Fruit fly (Drosophila melanogaster) whole organism, embryonic: ENCODE measurements around the gene Polr3F.
A peak's percentile ranks its signal among the peaks of the same experiment; 100 is the strongest.

Experiments used
- ATbp ChIP-seq: fragments of 200-800 bp; sonication (Bioruptor generic); optimal IDR thresholded peaks from 2 replicates; lab custom pipeline; 2017; ENCODE audit warnings: missing biosample characterization, mild to moderate bottlenecking, missing genetic modification characterization, missing genetic modification reagents
- Abd-B ChIP-seq: fragments of 200-800 bp; sonication (Bioruptor generic); optimal IDR thresholded peaks from 2 replicates; lab custom pipeline; 2018; ENCODE audit warnings: missing biosample characterization, mild to moderate bottlenecking, missing genetic modification characterization, moderate library complexity
- Bdp1 ChIP-seq: fragments of 200-800 bp; sonication (Bioruptor generic); optimal IDR thresholded peaks from 3 replicates; lab custom pipeline; 2016; ENCODE audit warnings: missing biosample characterization, missing genetic modification characterization
- CG10209 ChIP-seq: fragments of 200-800 bp; sonication (Bioruptor generic); optimal IDR thresholded peaks from 3 replicates; lab custom pipeline; 2017; ENCODE audit warnings: missing biosample characterization, mild to moderate bottlenecking, missing genetic modification characterization, missing genetic modification reagents
- CG10431 ChIP-seq: fragments of 200-800 bp; sonication (Bioruptor generic); optimal IDR thresholded peaks from 3 replicates; lab custom pipeline; 2018; ENCODE audit warnings: missing biosample characterization, mild to moderate bottlenecking, missing genetic modification characterization
- CG11504 ChIP-seq: fragments of 200-800 bp; sonication (Bioruptor generic); optimal IDR thresholded peaks from 3 replicates; lab custom pipeline; 2019; ENCODE audit warnings: missing biosample characterization, mild to moderate bottlenecking, missing genetic modification characterization, moderate library complexity
- CG11723 ChIP-seq: fragments of 200-800 bp; sonication (Bioruptor generic); optimal IDR thresholded peaks from 2 replicates; lab custom pipeline; 2017; ENCODE audit warnings: missing biosample characterization, mild to moderate bottlenecking, missing genetic modification characterization
- CG12104 ChIP-seq: fragments of 200-800 bp; sonication (Bioruptor generic); optimal IDR thresholded peaks from 3 replicates; lab custom pipeline; 2016; ENCODE audit warnings: missing biosample characterization, missing genetic modification characterization
- CG12391 ChIP-seq: fragments of 200-800 bp; sonication (Bioruptor generic); optimal IDR thresholded peaks from 3 replicates; lab custom pipeline; 2018; ENCODE audit warnings: missing biosample characterization, mild to moderate bottlenecking, missing genetic modification characterization, moderate library complexity
- CG13287 ChIP-seq: fragments of 200-800 bp; sonication (Bioruptor generic); IDR thresholded peaks from 2 replicates; pipeline ENCODE4 v1.3.6; 2022; ENCODE audit warnings: missing biosample characterization, missing genetic modification characterization; ENCODE audit not compliant: partially characterized antibody
- CG14050 ChIP-seq: fragments of 200-800 bp; sonication (Bioruptor generic); IDR thresholded peaks from 3 replicates; pipeline ENCODE4 v1.3.6; 2022; ENCODE audit warnings: missing biosample characterization, missing genetic modification characterization
- CG16815 ChIP-seq: fragments of 200-800 bp; sonication (Bioruptor generic); optimal IDR thresholded peaks from 3 replicates; lab custom pipeline; 2017; ENCODE audit warnings: missing biosample characterization, mild to moderate bottlenecking, missing genetic modification characterization
- CG17328 ChIP-seq: fragments of 200-800 bp; sonication (Bioruptor generic); IDR thresholded peaks from 2 replicates; pipeline ENCODE4 v1.3.6; 2022; ENCODE audit warnings: missing biosample characterization, missing genetic modification characterization
- CG17568 ChIP-seq: fragments of 200-800 bp; sonication (Bioruptor generic); optimal IDR thresholded peaks from 2 replicates; lab custom pipeline; 2018; ENCODE audit warnings: missing biosample characterization, mild to moderate bottlenecking, missing genetic modification characterization, moderate library complexity
- CG1832 ChIP-seq: fragments of 200-800 bp; sonication (Bioruptor generic); optimal IDR thresholded peaks from 2 replicates; lab custom pipeline; 2017; ENCODE audit warnings: missing biosample characterization, mild to moderate bottlenecking, missing genetic modification characterization, inconsistent platforms
- CG2129 ChIP-seq: fragments of 200-800 bp; sonication (Bioruptor generic); IDR thresholded peaks from 2 replicates; pipeline ENCODE4 v1.3.6; 2022; ENCODE audit warnings: missing biosample characterization, missing genetic modification characterization; ENCODE audit not compliant: partially characterized antibody
- CG34376 ChIP-seq: fragments of 200-800 bp; sonication (Bioruptor generic); optimal IDR thresholded peaks from 2 replicates; lab custom pipeline; 2018; ENCODE audit warnings: missing biosample characterization, mild to moderate bottlenecking, missing genetic modification characterization
- CG42726 ChIP-seq: fragments of 200-800 bp; sonication (Bioruptor generic); IDR thresholded peaks from 2 replicates; pipeline ENCODE4 v1.3.6; 2022; ENCODE audit warnings: missing biosample characterization, missing genetic modification characterization; ENCODE audit not compliant: partially characterized antibody
- CG4360 ChIP-seq: fragments of 200-800 bp; sonication (Bioruptor generic); IDR thresholded peaks from 2 replicates; pipeline ENCODE4 v1.3.6; 2022; ENCODE audit warnings: missing biosample characterization, missing genetic modification characterization
- CG4730 ChIP-seq: fragments of 200-800 bp; sonication (Bioruptor generic); IDR thresholded peaks from 2 replicates; pipeline ENCODE4 v1.3.6; 2022; ENCODE audit warnings: missing biosample characterization, missing genetic modification characterization
- CG5953 ChIP-seq: fragments of 200-800 bp; sonication (Bioruptor generic); IDR thresholded peaks from 2 replicates; pipeline ENCODE4 v1.3.6; 2022; ENCODE audit warnings: missing biosample characterization, missing genetic modification characterization
- CG8478 ChIP-seq: fragments of >200 bp; optimal IDR thresholded peaks from 2 replicates; lab custom pipeline; 2018
- CG9609 ChIP-seq: fragments of 200-800 bp; sonication (Bioruptor generic); optimal IDR thresholded peaks from 3 replicates; lab custom pipeline; 2016; ENCODE audit warnings: missing biosample characterization, missing genetic modification characterization
- Dfd ChIP-seq, 2 experiments: fragments of >200 bp; optimal IDR thresholded peaks; 2 replicates each; lab custom pipeline; 2017; ENCODE audit warnings: missing biosample characterization in 2 of 2, missing genetic modification characterization in 2 of 2
- Dll ChIP-seq: fragments of 200-800 bp; sonication (Bioruptor generic); IDR thresholded peaks from 4 replicates; pipeline ENCODE4 v1.3.6; 2022; ENCODE audit warnings: missing biosample characterization, missing genetic modification characterization; ENCODE audit not compliant: partially characterized antibody
- ERR ChIP-seq: fragments of 200-800 bp; sonication (Bioruptor generic); optimal IDR thresholded peaks from 2 replicates; lab custom pipeline; 2016; ENCODE audit warnings: missing biosample characterization, missing genetic modification characterization
- Gsc ChIP-seq: fragments of 200-800 bp; sonication (Bioruptor generic); IDR thresholded peaks from 2 replicates; pipeline ENCODE4 v1.3.6; 2022; ENCODE audit warnings: missing biosample characterization, missing genetic modification characterization
- Hand ChIP-seq: fragments of 200-800 bp; sonication (Bioruptor generic); optimal IDR thresholded peaks from 2 replicates; lab custom pipeline; 2017; ENCODE audit warnings: mild to moderate bottlenecking, missing biosample characterization, missing genetic modification reagents, missing genetic modification characterization
- HmgZ ChIP-seq: fragments of 200-800 bp; sonication (Bioruptor generic); optimal IDR thresholded peaks from 2 replicates; lab custom pipeline; 2018; ENCODE audit warnings: missing biosample characterization, mild to moderate bottlenecking, missing genetic modification characterization
- NC2β ChIP-seq: fragments of 200-800 bp; sonication (Bioruptor generic); optimal IDR thresholded peaks from 2 replicates; lab custom pipeline; 2016; ENCODE audit warnings: missing biosample characterization, missing genetic modification characterization
- Opbp ChIP-seq: fragments of 200-800 bp; sonication (Bioruptor generic); IDR thresholded peaks from 3 replicates; pipeline ENCODE4 v1.3.6; 2022; ENCODE audit warnings: missing biosample characterization, missing genetic modification characterization; ENCODE audit not compliant: partially characterized antibody
- ac ChIP-seq: fragments of 200-800 bp; sonication (Bioruptor generic); optimal IDR thresholded peaks from 3 replicates; lab custom pipeline; 2017; ENCODE audit warnings: missing biosample characterization, mild to moderate bottlenecking, missing genetic modification characterization
- danr ChIP-seq: fragments of 200-800 bp; sonication (Bioruptor generic); IDR thresholded peaks from 2 replicates; pipeline ENCODE4 v1.3.6; 2022; ENCODE audit warnings: missing biosample characterization, missing genetic modification characterization
- ftz-f1 ChIP-seq: fragments of 200-800 bp; sonication (Bioruptor generic); optimal IDR thresholded peaks from 2 replicates; lab custom pipeline; 2016; ENCODE audit warnings: missing biosample characterization, missing genetic modification characterization
- gsb ChIP-seq: fragments of 200-800 bp; sonication (Bioruptor generic); IDR thresholded peaks from 2 replicates; pipeline ENCODE4 v1.3.6; 2022; ENCODE audit warnings: missing biosample characterization, missing genetic modification characterization
- insv ChIP-seq, 2 experiments: fragments of 200-800 bp; sonication (Bioruptor generic); optimal IDR thresholded peaks; 3 replicates each; lab custom pipeline; 2016 to 2018; ENCODE audit warnings: missing biosample characterization in 2 of 2, missing genetic modification characterization in 2 of 2
- jigr1 ChIP-seq: fragments of 200-800 bp; sonication (Bioruptor generic); IDR thresholded peaks from 3 replicates; pipeline ENCODE4 v1.3.6; 2022; ENCODE audit warnings: missing biosample characterization, missing genetic modification characterization
- knrl ChIP-seq: fragments of 200-800 bp; sonication (Bioruptor generic); IDR thresholded peaks from 3 replicates; pipeline ENCODE4 v1.3.6; 2022; ENCODE audit warnings: missing biosample characterization, missing genetic modification characterization; ENCODE audit not compliant: partially characterized antibody
- lbe ChIP-seq: fragments of 200-800 bp; sonication (Bioruptor generic); optimal IDR thresholded peaks from 2 replicates; lab custom pipeline; 2016; ENCODE audit warnings: missing biosample characterization, mild to moderate bottlenecking, missing genetic modification characterization
- pan ChIP-seq, 4 experiments: fragments of >200 bp in 3 of 4; fragments of 200-800 bp in 1 of 4; sonication (Bioruptor generic) in 1 of 4; optimal IDR thresholded peaks in 3 of 4; IDR thresholded peaks in 1 of 4; 2 replicates each; pipeline versions ENCODE4 v1.3.6 to Lab custom; 2017 to 2022; ENCODE audit warnings: missing biosample characterization in 2 of 4, missing genetic modification characterization in 2 of 4, mixed read lengths in 1 of 4
- phol ChIP-seq: fragments of 200-800 bp; sonication (Bioruptor generic); optimal IDR thresholded peaks from 3 replicates; lab custom pipeline; 2018; ENCODE audit warnings: missing biosample characterization, mild to moderate bottlenecking, missing genetic modification characterization, moderate library complexity
- ro ChIP-seq: fragments of 200-800 bp; sonication (Bioruptor generic); IDR thresholded peaks from 2 replicates; pipeline ENCODE4 v1.3.6; 2022; ENCODE audit warnings: missing biosample characterization, missing genetic modification characterization
- sens ChIP-seq: fragments of 200-800 bp; sonication (Bioruptor generic); peaks from one replicate; lab custom pipeline; 2016; ENCODE audit warnings: missing biosample characterization, missing genetic modification characterization
- shn ChIP-seq: fragments of 200-800 bp; sonication (Bioruptor generic); optimal IDR thresholded peaks from 3 replicates; lab custom pipeline; 2016; ENCODE audit warnings: missing biosample characterization, missing genetic modification characterization
- slp2 ChIP-seq: fragments of 200-800 bp; sonication (Bioruptor generic); optimal IDR thresholded peaks from 2 replicates; lab custom pipeline; 2016; ENCODE audit warnings: missing biosample characterization, missing genetic modification characterization
- sna ChIP-seq: fragments of 200-800 bp; sonication (Bioruptor generic); IDR thresholded peaks from 2 replicates; pipeline ENCODE4 v1.3.6; 2022; ENCODE audit warnings: missing biosample characterization, missing genetic modification characterization; ENCODE audit not compliant: partially characterized antibody
- tna ChIP-seq: fragments of 200-800 bp; sonication (Bioruptor generic); IDR thresholded peaks from 2 replicates; pipeline ENCODE4 v1.3.6; 2022; ENCODE audit warnings: missing biosample characterization, missing genetic modification characterization; ENCODE audit not compliant: partially characterized antibody
- unc-4 ChIP-seq: fragments of 200-800 bp; sonication (Bioruptor generic); IDR thresholded peaks from 2 replicates; pipeline ENCODE4 v1.3.6; 2022; ENCODE audit warnings: missing biosample characterization, missing genetic modification characterization; ENCODE audit not compliant: partially characterized antibody
- yki ChIP-seq: fragments of >200 bp; optimal IDR thresholded peaks from 3 replicates; lab custom pipeline; 2018

Polr3F gene

dm6 chr3R:22397068-22397700 is 30.0 kb upstream of the Polr3F start (continued):
- TF ChIP-seq Dfd (GFP tag; optimal IDR thresholded peaks at IDR 0.05; lab: Kevin White, UChicago) (peak in 1 of 2 experiments; percentile 93), ATbp (no peak), CG11504 (tag; lab: Kevin White, UChicago) (peak; percentile 5), phol (tag; lab: Kevin White, UChicago) (no peak), CG42726 (peak; percentile 96), ERR (GFP tag; lab: Kevin White, UChicago) (no peak), gsb (GFP tag; lab: Robert Waterston, UW) (no peak), Hand (GFP tag; lab: Kevin White, UChicago) (no peak), Bdp1 (GFP tag; lab: Kevin White, UChicago) (peak; percentile 100), NC2β (no peak), tna (peak; percentile 81), insv (GFP tag; optimal IDR thresholded peaks at IDR 0.05; lab: Kevin White, UChicago) (no peak), danr (no peak), shn (no peak), CG4730 (GFP tag; lab: Robert Waterston, UW) (no peak), HmgZ (peak; percentile 37), sens (GFP tag; lab: Kevin White, UChicago) (peak; percentile 68), Opbp (GFP tag; lab: Robert Waterston, UW) (peak; percentile 92), CG10431 (GFP tag; lab: Kevin White, UChicago) (peak; percentile 53), CG17568 (GFP tag; lab: Kevin White, UChicago) (no peak), pan (optimal IDR thresholded peaks at IDR 0.05; lab: Kevin White, UChicago) (no peak), pan (GFP tag; optimal IDR thresholded peaks at IDR 0.05 in 1 of 2, IDR thresholded peaks at IDR 0.05 in 1 of 2) (peak in 1 of 2 experiments; percentile 12), CG12104 (GFP tag; lab: Kevin White, UChicago) (no peak), ro (GFP tag; lab: Robert Waterston, UW) (no peak), CG10209 (GFP tag; lab: Kevin White, UChicago) (no peak), slp2 (no peak), CG12391 (tag; lab: Kevin White, UChicago) (peak; percentile 22), lbe (GFP tag; lab: Kevin White, UChicago) (no peak), Abd-B (GFP tag; lab: Kevin White, UChicago) (no peak), Gsc (GFP tag; lab: Robert Waterston, UW) (no peak), ftz-f1 (GFP tag; lab: Kevin White, UChicago) (peak; percentile 84), CG17328 (GFP tag; lab: Robert Waterston, UW) (0 out of 2 replicates have a peak, but pooled peaks have one; percentile 20), CG5953 (GFP tag; lab: Robert Waterston, UW) (no peak), CG4360 (0 out of 2 replicates have a peak, but pooled peaks have one; percentile 16), knrl (GFP tag; lab: Robert Waterston, UW) (peak; percentile 67), CG1832 (GFP tag; lab: Kevin White, UChicago) (no peak), unc-4 (GFP tag; lab: Robert Waterston, UW) (peak; percentile 44; the same call in 1 of the 2 replicates), CG9609 (GFP tag; lab: Kevin White, UChicago) (no peak), CG16815 (GFP tag; lab: Kevin White, UChicago) (no peak), CG14050 (GFP tag; lab: Robert Waterston, UW) (no peak), Dll (GFP tag; lab: Robert Waterston, UW) (0 out of 4 replicates have a peak, but pooled peaks have one; percentile 56), CG11723 (GFP tag; lab: Kevin White, UChicago) (no peak), yki (no peak), CG34376 (GFP tag; lab: Kevin White, UChicago) (peak; percentile 23), CG8478 (lab: Kevin White, UChicago) (peak; percentile 81), CG2129 (GFP tag; lab: Robert Waterston, UW) (peak; percentile 19; the same call in 1 of the 2 replicates), sna (peak; percentile 62; the same call in 1 of the 2 replicates), jigr1 (GFP tag; lab: Robert Waterston, UW) (no peak), ac (no peak), CG13287 (GFP tag; lab: Robert Waterston, UW) (peak; percentile 54; the same call in 1 of the 2 replicates)
